Fruit fly (Drosophila melanogaster): ENCODE results near the gene Ephrin.

The Ephrin gene

dm6 chr4:570404-571302, 902 bp upstream of the Ephrin start:
- TF ChIP-seq CG7101 (tag; optimal IDR thresholded peaks at IDR 0.05) = no peak
- TF ChIP-seq CG14711 (tag; optimal IDR thresholded peaks at IDR 0.05) = no peak
- no peak for TF ChIP-seq CG5204 (GFP tag; optimal IDR thresholded peaks at IDR 0.05)
- no peak for TF ChIP-seq CG33017 (tag; optimal IDR thresholded peaks at IDR 0.05)
- TF ChIP-seq CG7045 (GFP tag; optimal IDR thresholded peaks at IDR 0.05) = no peak
- no peak for TF ChIP-seq CG1620 (GFP tag; optimal IDR thresholded peaks at IDR 0.05)
- no peak for TF ChIP-seq Hr96 (GFP tag; optimal IDR thresholded peaks at IDR 0.05)

- TF ChIP-seq cnc (optimal IDR thresholded peaks at IDR 0.05) (no peak), CG1620 (GFP tag; optimal IDR thresholded peaks at IDR 0.05) (no peak), CG7101 (tag; optimal IDR thresholded peaks at IDR 0.05) (no peak), Crg-1 (GFP tag; optimal IDR thresholded peaks at IDR 0.05) (no peak), kay (GFP tag; ENCODE audit: borderline replicate concordance) (peak; percentile 91), CG5204 (GFP tag; optimal IDR thresholded peaks at IDR 0.05) (no peak)
Observed at dm6 chr4:576439-576838, 4.9 kb downstream of the Ephrin start.

- TF ChIP-seq CG12768 (GFP tag; optimal IDR thresholded peaks at IDR 0.05) (no peak), CG14711 (tag; optimal IDR thresholded peaks at IDR 0.05) (no peak), CG5204 (GFP tag; optimal IDR thresholded peaks at IDR 0.05) (no peak)
Observed at dm6 chr4:582836-583235, 11.3 kb downstream of the Ephrin start, which contains the start of gene CG1909. TSS of gene CG1909 (plus strand) at chr4:583108.

dm6 chr4:588514-588913, 17.0 kb downstream of the Ephrin start:
- TF ChIP-seq Mnt (GFP tag; optimal IDR thresholded peaks at IDR 0.05) = no peak
- no peak for TF ChIP-seq CG1620 (GFP tag; optimal IDR thresholded peaks at IDR 0.05)
- no peak for TF ChIP-seq cic (GFP tag; optimal IDR thresholded peaks at IDR 0.05)
- TF ChIP-seq CG11617 (GFP tag; optimal IDR thresholded peaks at IDR 0.05) = no peak
- TF ChIP-seq Hr96 (GFP tag; optimal IDR thresholded peaks at IDR 0.05) = no peak
- no peak for TF ChIP-seq CG7045 (GFP tag; optimal IDR thresholded peaks at IDR 0.05)
- no peak for TF ChIP-seq Clk (GFP tag; optimal IDR thresholded peaks at IDR 0.05)
- TF ChIP-seq kay (GFP tag; ENCODE audit: borderline replicate concordance) = no peak
- TF ChIP-seq bab1 (GFP tag; optimal IDR thresholded peaks at IDR 0.05) = no peak

- TF ChIP-seq CG14711 (tag; optimal IDR thresholded peaks at IDR 0.05) = peak; percentile 51
- no peak for TF ChIP-seq toe (GFP tag; optimal IDR thresholded peaks at IDR 0.05)
Observed at dm6 chr4:607498-607897, 35.9 kb downstream of the Ephrin start, which contains the start of gene onecut. TSS of gene onecut (minus strand) at chr4:607649.

- TF ChIP-seq Mnt (GFP tag; optimal IDR thresholded peaks at IDR 0.05) (no peak), tj (GFP tag; optimal IDR thresholded peaks at IDR 0.05) (peak; percentile 67)
Observed at dm6 chr4:610398-611319, 39.1 kb downstream of the Ephrin start, which contains the start of gene Eph. TSS of gene Eph (plus strand) at chr4:610684.

- TF ChIP-seq CG7045 (GFP tag; optimal IDR thresholded peaks at IDR 0.05) (no peak), cic (GFP tag; optimal IDR thresholded peaks at IDR 0.05) (no peak), cnc (optimal IDR thresholded peaks at IDR 0.05) (no peak), kay (GFP tag; ENCODE audit: borderline replicate concordance) (peak; percentile 74), ovo (GFP tag; optimal IDR thresholded peaks at IDR 0.05) (no peak), pad (GFP tag; optimal IDR thresholded peaks at IDR 0.05) (no peak), CG12768 (GFP tag; optimal IDR thresholded peaks at IDR 0.05) (no peak), Mnt (GFP tag; optimal IDR thresholded peaks at IDR 0.05) (no peak)
Observed at dm6 chr4:625898-626644, 54.5 kb downstream of the Ephrin start, which contains the start of gene mav. TSS of gene mav (minus strand) at chr4:626031.
